Worm (Caenorhabditis elegans) whole organism, late embryonic: ENCODE results near the gene srx-90.

ENCODE experiments used
- C08G9.2 ChIP-seq: sonication (generic microtip); optimal IDR thresholded peaks from 2 replicates; lab custom pipeline; 2016; ENCODE audit warnings: mild to moderate bottlenecking, missing genetic modification characterization, moderate library complexity, missing compliant biosample characterization
- K02D7.2 ChIP-seq: sonication (generic microtip); optimal IDR thresholded peaks from 2 replicates; lab custom pipeline; 2017; ENCODE audit warnings: mild to moderate bottlenecking, missing genetic modification characterization, missing compliant biosample characterization
- K09A11.1 ChIP-seq: sonication (generic microtip); optimal IDR thresholded peaks from 2 replicates; lab custom pipeline; 2017; ENCODE audit warnings: antibody characterized with exemption, mild to moderate bottlenecking, missing genetic modification characterization, missing compliant biosample characterization; ENCODE audit not compliant: insufficient read depth
- Y22D7AL.16 ChIP-seq: sonication (generic microtip); optimal IDR thresholded peaks from 2 replicates; lab custom pipeline; 2016; ENCODE audit warnings: missing genetic modification characterization, missing compliant biosample characterization
- ama-1 ChIP-seq: fragments of 150-350 bp; optimal IDR thresholded peaks from 2 replicates; lab custom pipeline; 2014
- ceh-14 ChIP-seq: sonication (generic microtip); optimal IDR thresholded peaks from 2 replicates; lab custom pipeline; 2016; ENCODE audit warnings: missing genotype, missing genetic modification characterization, missing compliant biosample characterization
- ceh-19 ChIP-seq: fragments of 200-800 bp; sonication (Bioruptor generic); optimal IDR thresholded peaks from 2 replicates; lab custom pipeline; 2018; ENCODE audit warnings: mild to moderate bottlenecking, missing genetic modification characterization, missing compliant biosample characterization
- ceh-22 ChIP-seq: sonication (generic microtip); optimal IDR thresholded peaks from 2 replicates; lab custom pipeline; 2017; ENCODE audit warnings: missing biosample characterization, missing genetic modification characterization
- ceh-24 ChIP-seq: sonication (generic microtip); optimal IDR thresholded peaks from 2 replicates; lab custom pipeline; 2016; ENCODE audit warnings: mild to moderate bottlenecking, missing genetic modification characterization, missing compliant biosample characterization
- ceh-30 ChIP-seq: fragments of 150-350 bp; optimal IDR thresholded peaks from 2 replicates; lab custom pipeline; 2014; ENCODE audit warnings: missing biosample characterization, missing genetic modification characterization
- ceh-31 ChIP-seq: sonication (generic microtip); optimal IDR thresholded peaks from 2 replicates; lab custom pipeline; 2016; ENCODE audit warnings: missing genetic modification characterization, missing compliant biosample characterization
- ceh-45 ChIP-seq: fragments of 200-800 bp; sonication (Bioruptor generic); IDR thresholded peaks from 2 replicates; pipeline ENCODE4 v1.3.6; 2022; ENCODE audit warnings: missing genetic modification reagents, missing genetic modification characterization, missing compliant biosample characterization
- ceh-48 ChIP-seq: sonication (generic microtip); optimal IDR thresholded peaks from 2 replicates; lab custom pipeline; 2016; ENCODE audit warnings: missing genetic modification characterization, inconsistent platforms, missing compliant biosample characterization
- ceh-6 ChIP-seq: fragments of 200-800 bp; sonication (Bioruptor generic); optimal IDR thresholded peaks from 2 replicates; lab custom pipeline; 2018; ENCODE audit warnings: mild to moderate bottlenecking, missing genetic modification characterization, missing compliant biosample characterization
- ceh-9 ChIP-seq: sonication (generic microtip); optimal IDR thresholded peaks from 2 replicates; lab custom pipeline; 2016; ENCODE audit warnings: mild to moderate bottlenecking, missing genetic modification characterization, inconsistent platforms, missing compliant biosample characterization
- dmd-4 ChIP-seq: sonication (generic microtip); optimal IDR thresholded peaks from 2 replicates; lab custom pipeline; 2016; ENCODE audit warnings: borderline replicate concordance, missing genetic modification characterization, missing compliant biosample characterization
- dve-1 ChIP-seq: sonication (generic microtip); optimal IDR thresholded peaks from 2 replicates; lab custom pipeline; 2017; ENCODE audit warnings: antibody characterized with exemption, mild to moderate bottlenecking, missing genetic modification characterization, missing compliant biosample characterization
- elt-2 ChIP-seq: sonication (generic microtip); optimal IDR thresholded peaks from 2 replicates; lab custom pipeline; 2016; ENCODE audit warnings: missing genetic modification reagents, missing genetic modification characterization, missing compliant biosample characterization
- elt-4 ChIP-seq: sonication (generic microtip); optimal IDR thresholded peaks from 2 replicates; lab custom pipeline; 2016; ENCODE audit warnings: missing genetic modification characterization, missing compliant biosample characterization
- ets-4 ChIP-seq: sonication (generic microtip); optimal IDR thresholded peaks from 2 replicates; lab custom pipeline; 2016; ENCODE audit warnings: missing genetic modification characterization, missing compliant biosample characterization
- eyg-1 ChIP-seq: sonication (generic microtip); optimal IDR thresholded peaks from 2 replicates; lab custom pipeline; 2016; ENCODE audit warnings: missing genotype, missing genetic modification characterization, missing compliant biosample characterization
- fax-1 ChIP-seq: sonication (generic microtip); optimal IDR thresholded peaks from 2 replicates; lab custom pipeline; 2016; ENCODE audit warnings: missing genotype, missing genetic modification characterization, missing compliant biosample characterization
- fkh-10 ChIP-seq: fragments of 150-350 bp; optimal IDR thresholded peaks from 2 replicates; lab custom pipeline; 2014; ENCODE audit warnings: missing biosample characterization, missing genetic modification reagents, missing genetic modification characterization
- fkh-6 ChIP-seq: sonication (generic microtip); optimal IDR thresholded peaks from 2 replicates; lab custom pipeline; 2016; ENCODE audit warnings: missing genetic modification characterization, missing compliant biosample characterization
- gmeb-2 ChIP-seq: sonication (generic microtip); optimal IDR thresholded peaks from 2 replicates; lab custom pipeline; 2016; ENCODE audit warnings: missing genetic modification characterization, inconsistent platforms, missing compliant biosample characterization
- hlh-30 ChIP-seq: sonication (generic microtip); optimal IDR thresholded peaks from 2 replicates; lab custom pipeline; 2017; ENCODE audit warnings: antibody characterized with exemption, missing genetic modification characterization, missing compliant biosample characterization; ENCODE audit not compliant: insufficient read depth
- lim-6 ChIP-seq: sonication (generic microtip); optimal IDR thresholded peaks from 2 replicates; lab custom pipeline; 2016; ENCODE audit warnings: missing genetic modification characterization, missing compliant biosample characterization
- lin-11 ChIP-seq: fragments of 200-800 bp; sonication (Bioruptor generic); optimal IDR thresholded peaks from 2 replicates; lab custom pipeline; 2018; ENCODE audit warnings: mild to moderate bottlenecking, missing genetic modification characterization, missing compliant biosample characterization
- madf-2 ChIP-seq: sonication (generic microtip); optimal IDR thresholded peaks from 2 replicates; lab custom pipeline; 2017; ENCODE audit warnings: missing genetic modification characterization, missing compliant biosample characterization
- mec-3 ChIP-seq: sonication (generic microtip); optimal IDR thresholded peaks from 2 replicates; lab custom pipeline; 2016; ENCODE audit warnings: borderline replicate concordance, missing genetic modification characterization, missing compliant biosample characterization
- nfya-1 ChIP-seq: sonication (generic microtip); optimal IDR thresholded peaks from 2 replicates; lab custom pipeline; 2017; ENCODE audit warnings: missing genetic modification characterization, mild to moderate bottlenecking, missing compliant biosample characterization, antibody characterized with exemption, moderate library complexity
- nhr-232 ChIP-seq: sonication (generic microtip); optimal IDR thresholded peaks from 2 replicates; lab custom pipeline; 2016; ENCODE audit warnings: missing genetic modification characterization, missing compliant biosample characterization
- npax-4 ChIP-seq: sonication (generic microtip); optimal IDR thresholded peaks from 2 replicates; lab custom pipeline; 2016; ENCODE audit warnings: missing genetic modification characterization, missing compliant biosample characterization
- pat-9 ChIP-seq: fragments of 200-800 bp; sonication (Bioruptor generic); optimal IDR thresholded peaks from 2 replicates; lab custom pipeline; 2018; ENCODE audit warnings: mild to moderate bottlenecking, missing genetic modification characterization, moderate library complexity, missing compliant biosample characterization
- pha-4 ChIP-seq: fragments of 150-350 bp; optimal IDR thresholded peaks from 2 replicates; lab custom pipeline; 2018; ENCODE audit warnings: missing biosample characterization, missing genetic modification reagents, missing genetic modification characterization
- pqm-1 ChIP-seq: sonication (generic microtip); optimal IDR thresholded peaks from 2 replicates; lab custom pipeline; 2016; ENCODE audit warnings: missing genetic modification characterization, missing compliant biosample characterization
- pros-1 ChIP-seq: fragments of 150-350 bp; optimal IDR thresholded peaks from 2 replicates; lab custom pipeline; 2014; ENCODE audit warnings: missing biosample characterization, missing genetic modification reagents, missing genetic modification characterization
- ref-2 ChIP-seq: sonication (generic microtip); optimal IDR thresholded peaks from 2 replicates; lab custom pipeline; 2016; ENCODE audit warnings: missing genetic modification characterization, missing compliant biosample characterization
- rnt-1 ChIP-seq: sonication (generic microtip); optimal IDR thresholded peaks from 2 replicates; lab custom pipeline; 2016; ENCODE audit warnings: missing genetic modification characterization, missing compliant biosample characterization
- sox-2 ChIP-seq: fragments of 200-800 bp; sonication (Bioruptor generic); IDR thresholded peaks from 2 replicates; pipeline ENCODE4 v1.3.6; 2022; ENCODE audit warnings: missing genetic modification reagents, missing genetic modification characterization, missing compliant biosample characterization
- sox-4 ChIP-seq: sonication (generic microtip); optimal IDR thresholded peaks from 2 replicates; lab custom pipeline; 2017; ENCODE audit warnings: mild to moderate bottlenecking, missing genetic modification characterization, inconsistent platforms, missing compliant biosample characterization
- syd-9 ChIP-seq: sonication (generic microtip); optimal IDR thresholded peaks from 2 replicates; lab custom pipeline; 2016; ENCODE audit warnings: mild to moderate bottlenecking, missing genetic modification characterization, moderate library complexity, missing compliant biosample characterization
- tbx-2 ChIP-seq: sonication (generic microtip); optimal IDR thresholded peaks from 2 replicates; lab custom pipeline; 2016; ENCODE audit warnings: missing genetic modification characterization, missing compliant biosample characterization
- tbx-7 ChIP-seq: sonication (generic microtip); optimal IDR thresholded peaks from 2 replicates; lab custom pipeline; 2016; ENCODE audit warnings: missing genotype, missing genetic modification characterization, missing compliant biosample characterization
- unc-3 ChIP-seq, 2 experiments: fragments of 200-800 bp in 1 of 2; sonication (Bioruptor generic) in 1 of 2; sonication (generic microtip) in 1 of 2; conservative IDR thresholded peaks in 1 of 2; optimal IDR thresholded peaks in 1 of 2; 2 replicates each; pipeline versions ENCODE4 v1.3.6 to Lab custom; 2016 to 2022; ENCODE audit warnings: missing compliant biosample characterization in 2 of 2, missing genetic modification characterization in 2 of 2, missing genetic modification reagents in 1 of 2
- unc-55 ChIP-seq: sonication (generic microtip); optimal IDR thresholded peaks from 2 replicates; lab custom pipeline; 2017; ENCODE audit warnings: missing biosample characterization, missing genetic modification reagents, missing genetic modification characterization
- unc-86 ChIP-seq: sonication (generic microtip); optimal IDR thresholded peaks from 2 replicates; lab custom pipeline; 2016; ENCODE audit warnings: missing genetic modification characterization, missing compliant biosample characterization
- zip-5 ChIP-seq: sonication (generic microtip); optimal IDR thresholded peaks from 2 replicates; lab custom pipeline; 2016; ENCODE audit warnings: missing genetic modification characterization, missing compliant biosample characterization

The srx-90 gene

ce11 chrV:11610049-11610448 lies 29.1 kb downstream of the srx-90 start, which contains the start of gene piit-1:
Gene piit-1 (minus strand): TSS chrV:11610149.
- TF ChIP-seq nfya-1 (tag; lab: Kevin White, UChicago) (no peak), elt-4 (tag; lab: Kevin White, UChicago) (no peak), ceh-22 (no peak), fkh-6 (tag; lab: Kevin White, UChicago) (no peak), tbx-7 (tag; lab: Kevin White, UChicago) (no peak), pqm-1 (tag; lab: Kevin White, UChicago) (no peak), ceh-45 (GFP tag; lab: Robert Waterston, UW) (no peak), ref-2 (tag; lab: Kevin White, UChicago) (no peak), tbx-2 (tag; lab: Kevin White, UChicago) (no peak), nhr-232 (tag; lab: Kevin White, UChicago) (no peak), sox-4 (tag; lab: Kevin White, UChicago) (no peak), fax-1 (tag; lab: Kevin White, UChicago) (no peak), C08G9.2 (no peak), npax-4 (tag; lab: Kevin White, UChicago) (no peak), ceh-30 (tag; lab: Kevin White, UChicago) (no peak), pat-9 (tag; lab: Kevin White, UChicago) (no peak), gmeb-2 (no peak)

DNA sequence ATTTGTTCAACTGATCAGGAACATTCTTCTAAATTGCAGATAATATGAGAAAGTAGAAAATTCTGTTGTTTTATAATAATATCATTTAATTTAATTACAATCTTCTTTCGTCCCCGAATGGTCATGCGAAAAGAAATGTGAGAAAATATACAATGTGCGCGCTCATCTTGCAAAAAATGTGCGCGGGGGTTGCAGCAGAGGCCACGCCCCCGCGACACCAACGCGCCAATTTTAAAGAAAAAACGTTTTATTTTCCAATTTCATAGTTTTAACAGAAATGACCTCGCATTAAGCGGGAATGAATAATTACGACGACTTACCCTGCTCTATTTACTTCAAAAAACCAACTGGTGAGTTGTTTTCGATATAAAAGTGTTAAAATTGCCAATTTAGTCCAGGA lies 29.6 kb downstream of the srx-90 start, which contains the start of gene sas-5:
Gene sas-5 (plus strand): TSS at position 257 of the 400 bp plus-strand sequence.
- peak; percentile 65 for TF ChIP-seq eyg-1 (tag; lab: Kevin White, UChicago)
- TF ChIP-seq ceh-6 = peak; percentile 63
- peak; percentile 61 for TF ChIP-seq rnt-1 (tag; lab: Kevin White, UChicago)
- TF ChIP-seq K02D7.2 (tag; lab: Kevin White, UChicago) = peak; percentile 57
- TF ChIP-seq dve-1 (tag; lab: Kevin White, UChicago) = peak; percentile 1
- peak; percentile 79 for TF ChIP-seq ceh-19
- no peak for TF ChIP-seq unc-55 (GFP tag; lab: Kevin White, UChicago)
- peak; percentile 88 for TF ChIP-seq sox-4 (tag; lab: Kevin White, UChicago)
- TF ChIP-seq ceh-9 (tag; lab: Kevin White, UChicago) = peak; percentile 40
- peak; percentile 17 for TF ChIP-seq ceh-48 (tag; lab: Kevin White, UChicago)
- TF ChIP-seq npax-4 (tag; lab: Kevin White, UChicago) = peak; percentile 59
- no peak for TF ChIP-seq ceh-30 (tag; lab: Kevin White, UChicago)
- TF ChIP-seq Y22D7AL.16 (tag; lab: Kevin White, UChicago) = peak; percentile 77
- TF ChIP-seq lin-11 (tag; lab: Kevin White, UChicago) = peak; percentile 66
- TF ChIP-seq ceh-24 = peak; percentile 44
- TF ChIP-seq ama-1 (lab: Kevin White, UChicago) = no peak
- peak; percentile 49 for TF ChIP-seq ets-4
- peak; percentile 79 for TF ChIP-seq ceh-31 (tag; lab: Kevin White, UChicago)
- no peak for TF ChIP-seq pha-4 (tag; lab: Kevin White, UChicago)
- peak; percentile 85 for TF ChIP-seq ceh-14 (tag; lab: Kevin White, UChicago)
- peak; percentile 49 for TF ChIP-seq nhr-232 (tag; lab: Kevin White, UChicago)
- TF ChIP-seq pros-1 (tag; lab: Kevin White, UChicago) = peak; percentile 20
- TF ChIP-seq K09A11.1 (tag; lab: Kevin White, UChicago) = peak; percentile 79
- TF ChIP-seq zip-5 (tag; lab: Kevin White, UChicago) = peak; percentile 66
- peak; percentile 77 for TF ChIP-seq ceh-45 (GFP tag; lab: Robert Waterston, UW)
- peak; percentile 35; the same call in 1 of the 2 replicates for TF ChIP-seq sox-2 (GFP tag; lab: Robert Waterston, UW)
- TF ChIP-seq dmd-4 = peak; percentile 71
- peak; percentile 79 for TF ChIP-seq nfya-1 (tag; lab: Kevin White, UChicago)
- peak; percentile 13 for TF ChIP-seq hlh-30 (tag; lab: Kevin White, UChicago)
- TF ChIP-seq madf-2 (tag; lab: Kevin White, UChicago) = peak; percentile 75
- peak; percentile 61; the same call in 1 of the 2 replicates for TF ChIP-seq unc-3 (GFP tag; conservative IDR thresholded peaks at IDR 0.05; lab: Robert Waterston, UW)
- TF ChIP-seq unc-3 (tag; optimal IDR thresholded peaks at IDR 0.05; lab: Kevin White, UChicago) = peak; percentile 73
- peak; percentile 83 for TF ChIP-seq unc-86 (tag; lab: Kevin White, UChicago)
- TF ChIP-seq elt-2 (tag; lab: Kevin White, UChicago) = peak; percentile 93
- peak; percentile 51 for TF ChIP-seq fkh-10 (GFP tag; lab: Kevin White, UChicago)
- TF ChIP-seq pat-9 (tag; lab: Kevin White, UChicago) = peak; percentile 74
- peak; percentile 66 for TF ChIP-seq lim-6 (tag; lab: Kevin White, UChicago)
- peak; percentile 83 for TF ChIP-seq fax-1 (tag; lab: Kevin White, UChicago)
- TF ChIP-seq fkh-6 (tag; lab: Kevin White, UChicago) = peak; percentile 54
- TF ChIP-seq mec-3 (tag; lab: Kevin White, UChicago) = peak; percentile 8
- peak; percentile 79 for TF ChIP-seq gmeb-2
- peak; percentile 62 for TF ChIP-seq syd-9
